Fruit fly (Drosophila melanogaster): ENCODE results near the gene Sema5c.

dm6 chr3L:12115103-12115502, 33.5 kb upstream of the Sema5c start:
- no peak for TF ChIP-seq h (optimal IDR thresholded peaks at IDR 0.05)
- TF ChIP-seq Sin3A (optimal IDR thresholded peaks at IDR 0.05): no peak
- no peak for TF ChIP-seq ttk (optimal IDR thresholded peaks at IDR 0.05)
- no peak for TF ChIP-seq psq (optimal IDR thresholded peaks at IDR 0.05)
